Fruit fly (Drosophila melanogaster) whole organism: ENCODE measurements around the gene CG6508.

Source experiments
- CG8478 ChIP-seq: fragments of >200 bp; optimal IDR thresholded peaks from 2 replicates; lab custom pipeline; 2018; ENCODE audit warnings: inconsistent platforms
- Dll ChIP-seq: fragments of >200 bp; optimal IDR thresholded peaks from 2 replicates; lab custom pipeline; 2017
- EcR ChIP-seq, 2 experiments: fragments of >200 bp; optimal IDR thresholded peaks; 2 replicates each; lab custom pipeline; 2017; ENCODE audit warnings: missing biosample characterization in 2 of 2, missing genetic modification characterization in 2 of 2, missing genetic modification reagents in 2 of 2
- pan ChIP-seq: fragments of >200 bp; optimal IDR thresholded peaks from 2 replicates; lab custom pipeline; 2017
- psq ChIP-seq: fragments of >200 bp; optimal IDR thresholded peaks from 2 replicates; lab custom pipeline; 2017
- usp ChIP-seq: fragments of >200 bp; optimal IDR thresholded peaks from 2 replicates; lab custom pipeline; 2017; ENCODE audit warnings: missing biosample characterization, missing genetic modification characterization, mixed read lengths

Gene CG6508

dm6 chr2L:10858064-10859047, 39.4 kb downstream of the CG6508 start, which contains the start of the genes aurB and Stam:
TSS of gene aurB (minus strand) at chr2L:10858094.
TSS of gene Stam (plus strand) at chr2L:10858536.
- TF ChIP-seq psq, result no peak
- TF ChIP-seq EcR (GFP tag; optimal IDR thresholded peaks at IDR 0.05; lab: Kevin White, UChicago), result no peak
- TF ChIP-seq CG8478, result no peak
- no peak for TF ChIP-seq pan
- no peak for TF ChIP-seq usp
- no peak for TF ChIP-seq Dll (lab: Kevin White, UChicago)

- no peak for TF ChIP-seq usp
- TF ChIP-seq pan, result no peak
- no peak for TF ChIP-seq Dll (lab: Kevin White, UChicago)
- no peak for TF ChIP-seq psq
Measured at dm6 chr2L:10869867-10870266, 51.0 kb downstream of the CG6508 start, which contains the start of gene CG12517. TSS of gene CG12517 (plus strand) at chr2L:10870167.
